Worm (Caenorhabditis elegans): ENCODE results near the gene syx-3.

- no peak for TF ChIP-seq Y67H2A.10 (GFP tag; conservative IDR thresholded peaks at IDR 0.05)
- no peak for TF ChIP-seq mcd-1 (GFP tag; IDR thresholded peaks at IDR 0.05)
- TF ChIP-seq snpc-4 (GFP tag; optimal IDR thresholded peaks at IDR 0.05): no peak
- TF ChIP-seq snpc-4 (tag; optimal IDR thresholded peaks at IDR 0.05): no peak
- TF ChIP-seq chd-7 (tag; optimal IDR thresholded peaks at IDR 0.05): no peak
- TF ChIP-seq madf-8 (GFP tag; conservative IDR thresholded peaks at IDR 0.05): no peak
- no peak for TF ChIP-seq rec-8 (tag; optimal IDR thresholded peaks at IDR 0.05)
- TF ChIP-seq F33H1.4 (GFP tag; IDR thresholded peaks at IDR 0.05): no peak
- TF ChIP-seq nhr-90 (tag; optimal IDR thresholded peaks at IDR 0.05): no peak
- TF ChIP-seq ama-1 (optimal IDR thresholded peaks at IDR 0.05): no peak
- no peak for TF ChIP-seq ama-1 (GFP tag; optimal IDR thresholded peaks at IDR 0.05)
- TF ChIP-seq egl-44 (GFP tag; IDR thresholded peaks at IDR 0.05): no peak
- TF ChIP-seq unc-130 (GFP tag; optimal IDR thresholded peaks at IDR 0.05): no peak
- TF ChIP-seq K12H6.12 (tag; optimal IDR thresholded peaks at IDR 0.05): no peak
- TF ChIP-seq bed-1 (GFP tag; IDR thresholded peaks at IDR 0.05): no peak
- no peak for TF ChIP-seq lir-1 (GFP tag; conservative IDR thresholded peaks at IDR 0.05)
These were observed 4.6 kb upstream of the syx-3 start, which contains the start of gene C26B9.1 for ce11 chrX:5344287-5344686.
